Worm (Caenorhabditis elegans): Measurements from ENCODE around the gene srx-42.

ce11 chrV:13935423-13935822 is 14.6 kb downstream of the srx-42 start:
- TF ChIP-seq nhr-11 (tag; optimal IDR thresholded peaks at IDR 0.05) (no peak), lin-39 (tag; optimal IDR thresholded peaks at IDR 0.05) (no peak), mep-1 (tag; optimal IDR thresholded peaks at IDR 0.05) (no peak), snpc-4 (tag; optimal IDR thresholded peaks at IDR 0.05) (no peak), lir-3 (tag; optimal IDR thresholded peaks at IDR 0.05; ENCODE audit: poor library complexity) (no peak), tbx-2 (tag; optimal IDR thresholded peaks at IDR 0.05) (no peak), nhr-85 (tag) (no peak), nhr-237 (tag; optimal IDR thresholded peaks at IDR 0.05) (no peak), ets-5 (GFP tag; IDR thresholded peaks at IDR 0.05) (no peak), sox-4 (tag; optimal IDR thresholded peaks at IDR 0.05) (no peak), lin-15B (tag; optimal IDR thresholded peaks at IDR 0.05) (no peak)

Measured in whole organism, L1 larva.